Fruit fly (Drosophila melanogaster): Measurements from ENCODE around the gene Rel.

DNA sequence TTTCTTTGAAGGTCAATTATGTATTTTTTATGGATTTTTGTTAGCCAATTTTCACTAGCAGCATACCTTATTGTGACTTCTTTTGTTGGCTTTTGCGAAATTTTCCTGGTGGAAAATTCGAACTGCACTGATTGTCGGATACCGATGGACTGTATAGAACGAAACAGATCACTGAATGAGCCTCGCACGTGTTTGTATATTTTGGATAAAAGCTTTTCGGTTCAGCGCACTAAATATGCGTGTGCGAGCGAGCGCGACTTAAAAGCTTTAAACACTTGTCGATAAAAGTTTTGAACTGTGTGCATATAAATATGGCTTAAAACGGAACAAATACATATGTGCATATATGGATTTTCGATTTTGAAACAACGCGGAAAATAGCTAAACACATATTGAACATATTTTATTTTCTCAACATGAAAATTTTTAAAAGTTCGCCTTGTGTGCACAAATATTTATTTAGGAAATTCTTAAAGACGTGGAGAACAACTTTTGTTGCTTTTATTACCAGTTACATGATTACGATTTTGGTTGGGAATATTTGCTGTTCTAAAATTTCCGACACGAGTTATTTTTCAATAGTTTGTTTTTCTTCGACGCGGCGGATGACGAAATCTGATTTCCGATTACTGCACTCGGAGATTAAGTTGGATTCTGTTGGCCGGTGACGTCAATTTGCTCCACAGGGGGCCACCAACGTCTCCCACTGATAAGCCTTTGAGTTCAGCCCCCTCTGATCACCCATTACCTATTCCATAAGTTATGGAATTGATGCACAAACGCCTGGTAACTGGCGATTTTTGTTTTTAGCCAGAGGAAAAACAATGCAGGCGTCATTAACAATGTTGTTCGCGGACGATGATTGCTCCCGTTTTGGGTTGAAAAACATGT, 1.6 kb upstream of the Rel start:
- no peak for TF ChIP-seq CG10209 (GFP tag; optimal IDR thresholded peaks at IDR 0.05)
- TF ChIP-seq CG10462 (GFP tag; optimal IDR thresholded peaks at IDR 0.05), result no peak
- TF ChIP-seq ftz-f1 (GFP tag; optimal IDR thresholded peaks at IDR 0.05), result no peak
- no peak for TF ChIP-seq vvl (GFP tag; IDR thresholded peaks at IDR 0.05)
